Worm (Caenorhabditis elegans): ENCODE measurements around the gene ceh-99.

- TF ChIP-seq unc-62 (GFP tag; optimal IDR thresholded peaks at IDR 0.05) (no peak), ama-1 (optimal IDR thresholded peaks at IDR 0.05) (no peak), ama-1 (GFP tag; optimal IDR thresholded peaks at IDR 0.05) (no peak), egrh-3 (GFP tag; IDR thresholded peaks at IDR 0.05) (no peak), snpc-4 (GFP tag; optimal IDR thresholded peaks at IDR 0.05) (no peak), snpc-4 (tag; optimal IDR thresholded peaks at IDR 0.05) (no peak), lag-1 (GFP tag; IDR thresholded peaks at IDR 0.05) (no peak), dpl-1 (GFP tag; optimal IDR thresholded peaks at IDR 0.05) (no peak), somi-1 (GFP tag; optimal IDR thresholded peaks at IDR 0.05) (no peak), F57C9.4 (tag; optimal IDR thresholded peaks at IDR 0.05) (no peak), gei-17 (GFP tag; optimal IDR thresholded peaks at IDR 0.05) (no peak), mes-4 (tag; optimal IDR thresholded peaks at IDR 0.05) (no peak), tbp1 (GFP tag; optimal IDR thresholded peaks at IDR 0.05) (no peak), sea-2 (GFP tag; IDR thresholded peaks at IDR 0.05) (no peak)
Measured at ce11 chrII:12481645-12482044, 38.1 kb upstream of the ceh-99 start.
